Fruit fly (Drosophila melanogaster) whole organism: ENCODE measurements around the gene CG7778.

Experiments
- CG8478 ChIP-seq: fragments of >200 bp; optimal IDR thresholded peaks from 2 replicates; lab custom pipeline; 2018; ENCODE audit warnings: inconsistent platforms
- pan ChIP-seq: fragments of >200 bp; optimal IDR thresholded peaks from 2 replicates; lab custom pipeline; 2017
- psq ChIP-seq: fragments of >200 bp; optimal IDR thresholded peaks from 2 replicates; lab custom pipeline; 2017
- usp ChIP-seq: fragments of >200 bp; optimal IDR thresholded peaks from 2 replicates; lab custom pipeline; 2017; ENCODE audit warnings: missing biosample characterization, missing genetic modification characterization, mixed read lengths

- no peak for TF ChIP-seq CG8478 (lab: Kevin White, UChicago)
- TF ChIP-seq usp (GFP tag; lab: Kevin White, UChicago) = no peak
- no peak for TF ChIP-seq pan (lab: Kevin White, UChicago)
- no peak for TF ChIP-seq psq (lab: Kevin White, UChicago)
Observed at dm6 chr2L:8338039-8338438, 8.4 kb upstream of the CG7778 start, which contains the start of gene witty.
